Fruit fly (Drosophila melanogaster) whole organism, embryonic: ENCODE results near the gene Tsp5D.

Experiments used
- Antp ChIP-seq: fragments of 200-800 bp; sonication (Bioruptor generic); optimal IDR thresholded peaks from 3 replicates; lab custom pipeline; 2016; ENCODE audit warnings: missing biosample characterization, missing genetic modification characterization
- CG10209 ChIP-seq: fragments of 200-800 bp; sonication (Bioruptor generic); optimal IDR thresholded peaks from 3 replicates; lab custom pipeline; 2017; ENCODE audit warnings: missing biosample characterization, mild to moderate bottlenecking, missing genetic modification characterization, missing genetic modification reagents
- CG10366 ChIP-seq: fragments of 200-800 bp; sonication (Bioruptor generic); IDR thresholded peaks from 2 replicates; pipeline ENCODE4 v1.3.6; 2022; ENCODE audit warnings: missing biosample characterization, missing genetic modification characterization
- CG10654 ChIP-seq: fragments of 200-800 bp; sonication (Bioruptor generic); optimal IDR thresholded peaks from 2 replicates; lab custom pipeline; 2016; ENCODE audit warnings: missing biosample characterization, missing genetic modification characterization
- CG11093 ChIP-seq: fragments of 200-800 bp; sonication (Bioruptor generic); IDR thresholded peaks from 3 replicates; pipeline ENCODE4 v1.3.6; 2022; ENCODE audit warnings: missing biosample characterization, missing genetic modification characterization
- CG13624 ChIP-seq: fragments of 200-800 bp; sonication (Bioruptor generic); optimal IDR thresholded peaks from 2 replicates; lab custom pipeline; 2016; ENCODE audit warnings: missing biosample characterization, missing genetic modification characterization
- CG17359 ChIP-seq: fragments of 200-800 bp; sonication (Bioruptor generic); optimal IDR thresholded peaks from 3 replicates; lab custom pipeline; 2018; ENCODE audit warnings: missing biosample characterization, mild to moderate bottlenecking, missing genetic modification characterization, moderate library complexity
- CG1792 ChIP-seq: fragments of 200-800 bp; sonication (Bioruptor generic); optimal IDR thresholded peaks from 2 replicates; lab custom pipeline; 2016; ENCODE audit warnings: missing biosample characterization, missing genetic modification characterization
- CG18262 ChIP-seq: fragments of 200-800 bp; optimal IDR thresholded peaks from 3 replicates; lab custom pipeline; 2019; ENCODE audit warnings: missing biosample characterization, mild to moderate bottlenecking, missing genetic modification characterization, moderate library complexity
- CG2889 ChIP-seq: fragments of 200-800 bp; sonication (Bioruptor generic); IDR thresholded peaks from 3 replicates; pipeline ENCODE4 v1.3.6; 2022; ENCODE audit warnings: missing biosample characterization, missing genetic modification characterization
- CG31441 ChIP-seq: fragments of 200-800 bp; sonication (Bioruptor generic); IDR thresholded peaks from 2 replicates; pipeline ENCODE4 v1.3.6; 2022; ENCODE audit warnings: missing biosample characterization, missing genetic modification characterization
- CG33557 ChIP-seq: fragments of 200-800 bp; sonication (Bioruptor generic); optimal IDR thresholded peaks from 2 replicates; lab custom pipeline; 2019; ENCODE audit warnings: missing biosample characterization, mild to moderate bottlenecking, missing genetic modification characterization, moderate library complexity
- CG3838 ChIP-seq: fragments of 200-800 bp; sonication (Bioruptor generic); optimal IDR thresholded peaks from 3 replicates; lab custom pipeline; 2016; ENCODE audit warnings: missing biosample characterization, missing genetic modification characterization
- CG3995 ChIP-seq: fragments of 200-800 bp; sonication (Bioruptor generic); optimal IDR thresholded peaks from 3 replicates; lab custom pipeline; 2016; ENCODE audit warnings: missing biosample characterization, missing genetic modification characterization
- CG4617 ChIP-seq: fragments of 200-800 bp; sonication (Bioruptor generic); optimal IDR thresholded peaks from 3 replicates; lab custom pipeline; 2016; ENCODE audit warnings: missing biosample characterization, missing genetic modification characterization, borderline replicate concordance
- CG4707 ChIP-seq: fragments of 200-800 bp; sonication (Bioruptor generic); optimal IDR thresholded peaks from 2 replicates; lab custom pipeline; 2018; ENCODE audit warnings: missing biosample characterization, mild to moderate bottlenecking, missing genetic modification characterization, moderate library complexity
- CG6813 ChIP-seq: fragments of 200-800 bp; sonication (Bioruptor generic); optimal IDR thresholded peaks from 2 replicates; lab custom pipeline; 2017; ENCODE audit warnings: missing biosample characterization, missing genetic modification characterization, mild to moderate bottlenecking, moderate library complexity, missing genetic modification reagents
- CG7271 ChIP-seq: fragments of 200-800 bp; sonication (Bioruptor generic); optimal IDR thresholded peaks from 2 replicates; lab custom pipeline; 2018; ENCODE audit warnings: missing biosample characterization, mild to moderate bottlenecking, missing genetic modification characterization, moderate library complexity
- CG7786 ChIP-seq: fragments of 200-800 bp; sonication (Bioruptor generic); optimal IDR thresholded peaks from 2 replicates; lab custom pipeline; 2016; ENCODE audit warnings: missing biosample characterization, missing genetic modification characterization
- CG8290 ChIP-seq, 3 experiments: fragments of 200-800 bp; sonication (Bioruptor generic); optimal IDR thresholded peaks; 2 replicates each; lab custom pipeline; 2016 to 2019; ENCODE audit warnings: missing biosample characterization in 3 of 3, missing genetic modification characterization in 3 of 3, mild to moderate bottlenecking in 2 of 3, moderate library complexity in 1 of 3
- CTCF ChIP-seq: fragments of 200-800 bp; sonication (Bioruptor generic); optimal IDR thresholded peaks from 2 replicates; lab custom pipeline; 2017; ENCODE audit warnings: missing biosample characterization, mild to moderate bottlenecking, missing genetic modification characterization, moderate library complexity
- CrebB ChIP-seq: fragments of 200-800 bp; sonication (Bioruptor generic); optimal IDR thresholded peaks from 3 replicates; lab custom pipeline; 2018; ENCODE audit warnings: missing biosample characterization, mild to moderate bottlenecking, missing genetic modification characterization
- D ChIP-seq, 2 experiments: fragments of 200-800 bp in 1 of 2; fragments of >200 bp in 1 of 2; sonication (Bioruptor generic) in 1 of 2; optimal IDR thresholded peaks; 2 replicates in 1 of 2; 3 replicates in 1 of 2; lab custom pipeline; 2017; ENCODE audit warnings: mild to moderate bottlenecking in 1 of 2, missing biosample characterization in 1 of 2, missing genetic modification characterization in 1 of 2, missing genetic modification reagents in 1 of 2
- D19A ChIP-seq: fragments of 200-800 bp; optimal IDR thresholded peaks from 3 replicates; lab custom pipeline; 2019; ENCODE audit warnings: missing biosample characterization, mild to moderate bottlenecking, missing genetic modification characterization, moderate library complexity
- Dp ChIP-seq: fragments of 200-800 bp; sonication (Bioruptor generic); optimal IDR thresholded peaks from 2 replicates; lab custom pipeline; 2018; ENCODE audit warnings: missing biosample characterization, mild to moderate bottlenecking, missing genetic modification characterization, moderate library complexity
- Ets65A ChIP-seq: fragments of 200-800 bp; sonication (Bioruptor generic); peaks from one replicate; lab custom pipeline; 2016; ENCODE audit warnings: missing biosample characterization, missing genetic modification characterization
- GATAe ChIP-seq: fragments of 200-800 bp; sonication (Bioruptor generic); conservative IDR thresholded peaks from 2 replicates; pipeline ENCODE4 v1.3.6; 2022; ENCODE audit warnings: missing biosample characterization, missing genetic modification characterization
- Max ChIP-seq: fragments of 200-800 bp; sonication (Bioruptor generic); optimal IDR thresholded peaks from 2 replicates; lab custom pipeline; 2016; ENCODE audit warnings: missing biosample characterization, mild to moderate bottlenecking, missing genetic modification characterization
- NC2β ChIP-seq: fragments of 200-800 bp; sonication (Bioruptor generic); optimal IDR thresholded peaks from 2 replicates; lab custom pipeline; 2016; ENCODE audit warnings: missing biosample characterization, missing genetic modification characterization
- Sin3A ChIP-seq: fragments of >200 bp; optimal IDR thresholded peaks from 2 replicates; lab custom pipeline; 2018
- Usf ChIP-seq: fragments of 200-800 bp; sonication (Bioruptor generic); optimal IDR thresholded peaks from 2 replicates; lab custom pipeline; 2017; ENCODE audit warnings: missing genotype, missing biosample characterization, missing genetic modification characterization
- bowl ChIP-seq: fragments of 200-800 bp; sonication (Bioruptor generic); IDR thresholded peaks from 2 replicates; pipeline ENCODE4 v1.3.6; 2022; ENCODE audit warnings: missing biosample characterization, missing genetic modification characterization
- ewg ChIP-seq: fragments of 200-800 bp; sonication (Bioruptor generic); optimal IDR thresholded peaks from 3 replicates; lab custom pipeline; 2017; ENCODE audit warnings: mild to moderate bottlenecking, missing biosample characterization, missing genetic modification reagents, missing genetic modification characterization
- eyg ChIP-seq: fragments of 200-800 bp; sonication (Bioruptor generic); optimal IDR thresholded peaks from 3 replicates; lab custom pipeline; 2016; ENCODE audit warnings: missing biosample characterization, missing genetic modification characterization
- gem ChIP-seq: fragments of 200-800 bp; sonication (Bioruptor generic); optimal IDR thresholded peaks from 2 replicates; lab custom pipeline; 2019; ENCODE audit warnings: missing biosample characterization, mild to moderate bottlenecking, missing genetic modification characterization, moderate library complexity
- grn ChIP-seq: fragments of 200-800 bp; sonication (Bioruptor generic); optimal IDR thresholded peaks from 3 replicates; lab custom pipeline; 2017; ENCODE audit warnings: missing biosample characterization, missing genetic modification characterization
- gro ChIP-seq: fragments of 200-800 bp; sonication (Bioruptor generic); optimal IDR thresholded peaks from 2 replicates; lab custom pipeline; 2016; ENCODE audit warnings: missing biosample characterization, missing genetic modification characterization
- hbn ChIP-seq: fragments of 200-800 bp; sonication (Bioruptor generic); IDR thresholded peaks from 2 replicates; pipeline ENCODE4 v1.3.6; 2022; ENCODE audit warnings: missing biosample characterization, missing genetic modification characterization; ENCODE audit not compliant: partially characterized antibody
- hkb ChIP-seq, 2 experiments: fragments of 200-800 bp in 1 of 2; fragments of >200 bp in 1 of 2; sonication (Bioruptor generic) in 1 of 2; IDR thresholded peaks in 1 of 2; optimal IDR thresholded peaks in 1 of 2; 2 replicates each; pipeline versions ENCODE4 v1.3.6 to Lab custom; 2017 to 2022; ENCODE audit warnings: missing biosample characterization in 1 of 2, missing genetic modification characterization in 1 of 2
- hth ChIP-seq: fragments of >200 bp; optimal IDR thresholded peaks from 2 replicates; lab custom pipeline; 2017; ENCODE audit warnings: inconsistent platforms
- insv ChIP-seq, 2 experiments: fragments of 200-800 bp; sonication (Bioruptor generic); optimal IDR thresholded peaks; 3 replicates each; lab custom pipeline; 2016 to 2018; ENCODE audit warnings: missing biosample characterization in 2 of 2, missing genetic modification characterization in 2 of 2
- inv ChIP-seq: fragments of 200-800 bp; sonication (Bioruptor generic); IDR thresholded peaks from 2 replicates; pipeline ENCODE4 v1.3.6; 2022; ENCODE audit warnings: missing biosample characterization, missing genetic modification characterization; ENCODE audit not compliant: partially characterized antibody
- jumu ChIP-seq: fragments of 200-800 bp; sonication (Bioruptor generic); optimal IDR thresholded peaks from 3 replicates; lab custom pipeline; 2016; ENCODE audit warnings: missing biosample characterization, missing genetic modification characterization
- kay ChIP-seq: fragments of 200-800 bp; sonication (Bioruptor generic); optimal IDR thresholded peaks from 2 replicates; lab custom pipeline; 2016; ENCODE audit warnings: missing biosample characterization, missing genetic modification characterization
- oc ChIP-seq: fragments of 200-800 bp; sonication (Bioruptor generic); optimal IDR thresholded peaks from 2 replicates; lab custom pipeline; 2018; ENCODE audit warnings: missing biosample characterization, mild to moderate bottlenecking, missing genetic modification characterization, moderate library complexity
- odd ChIP-seq: fragments of 200-800 bp; sonication (Bioruptor generic); optimal IDR thresholded peaks from 2 replicates; lab custom pipeline; 2017; ENCODE audit warnings: missing biosample characterization, mild to moderate bottlenecking, missing genetic modification characterization
- pb ChIP-seq: fragments of 200-800 bp; sonication (Bioruptor generic); optimal IDR thresholded peaks from 3 replicates; lab custom pipeline; 2016; ENCODE audit warnings: missing biosample characterization, missing genetic modification characterization
- run ChIP-seq: fragments of 200-800 bp; sonication (Bioruptor generic); optimal IDR thresholded peaks from 3 replicates; lab custom pipeline; 2018; ENCODE audit warnings: missing biosample characterization, mild to moderate bottlenecking, missing genetic modification characterization
- tgo ChIP-seq: fragments of 200-800 bp; sonication (Bioruptor generic); IDR thresholded peaks from 3 replicates; pipeline ENCODE4 v1.3.6; 2022; ENCODE audit warnings: missing biosample characterization, missing genetic modification characterization
- toy ChIP-seq: fragments of 200-800 bp; sonication (Bioruptor generic); IDR thresholded peaks from 2 replicates; pipeline ENCODE4 v1.3.6; 2022; ENCODE audit warnings: missing biosample characterization, missing genetic modification characterization
- usp ChIP-seq: fragments of >200 bp; optimal IDR thresholded peaks from 2 replicates; lab custom pipeline; 2017; ENCODE audit warnings: missing biosample characterization, missing genetic modification characterization

Gene Tsp5D

dm6 chrX:6097578-6097977 lies 22.9 kb upstream of the Tsp5D start (continued):
- TF ChIP-seq eyg (GFP tag; lab: Kevin White, UChicago), result peak; percentile 54
- TF ChIP-seq usp (GFP tag; lab: Kevin White, UChicago), result no peak
- TF ChIP-seq CG4617 (GFP tag; lab: Kevin White, UChicago), result no peak
- peak; percentile 85 for TF ChIP-seq GATAe (GFP tag; lab: Robert Waterston, UW)
- no peak for TF ChIP-seq Sin3A
- TF ChIP-seq inv (GFP tag; lab: Robert Waterston, UW), result no peak
- TF ChIP-seq odd (GFP tag; lab: Kevin White, UChicago), result peak; percentile 49
- TF ChIP-seq CG10654, result peak; percentile 76
- peak; percentile 44; the same call in 1 of the 2 replicates for TF ChIP-seq toy (GFP tag; lab: Robert Waterston, UW)
- TF ChIP-seq CG10366 (GFP tag; lab: Robert Waterston, UW), result peak; percentile 91
- TF ChIP-seq CTCF, result no peak
- no peak for TF ChIP-seq CG3838 (GFP tag; lab: Kevin White, UChicago)
- TF ChIP-seq jumu (GFP tag; lab: Kevin White, UChicago), result peak; percentile 87
- TF ChIP-seq hbn, result no peak
- TF ChIP-seq CG10209 (GFP tag; lab: Kevin White, UChicago), result peak; percentile 74
- TF ChIP-seq gro (GFP tag; lab: Kevin White, UChicago), result peak; percentile 73
- TF ChIP-seq bowl (GFP tag; lab: Robert Waterston, UW), result peak; percentile 73
- TF ChIP-seq D (optimal IDR thresholded peaks at IDR 0.05; lab: Kevin White, UChicago), result no peak
- peak; percentile 72 for TF ChIP-seq D (GFP tag; optimal IDR thresholded peaks at IDR 0.05; lab: Kevin White, UChicago)
- TF ChIP-seq hth (lab: Kevin White, UChicago), result no peak
- TF ChIP-seq insv (GFP tag; optimal IDR thresholded peaks at IDR 0.05; lab: Kevin White, UChicago), result no peak
- TF ChIP-seq CG7271 (tag; lab: Kevin White, UChicago), result no peak
- peak; percentile 72 for TF ChIP-seq ewg
- TF ChIP-seq CG1792 (GFP tag; lab: Kevin White, UChicago), result peak; percentile 61
- peak; percentile 98 for TF ChIP-seq Ets65A (GFP tag; lab: Kevin White, UChicago)
- peak; percentile 89 for TF ChIP-seq Antp
- TF ChIP-seq CG31441 (GFP tag; lab: Robert Waterston, UW), result peak; percentile 81
- TF ChIP-seq oc (tag; lab: Kevin White, UChicago), result peak; percentile 75
- no peak for TF ChIP-seq CG8290 (GFP tag; optimal IDR thresholded peaks at IDR 0.05; lab: Kevin White, UChicago)
- peak in 1 of 2 experiments; percentile 75 for TF ChIP-seq CG8290 (tag; optimal IDR thresholded peaks at IDR 0.05; lab: Kevin White, UChicago)
- TF ChIP-seq Usf (GFP tag; lab: Kevin White, UChicago), result peak; percentile 33
- peak; percentile 87 for TF ChIP-seq CG2889 (GFP tag; lab: Robert Waterston, UW)
- TF ChIP-seq Dp (GFP tag; lab: Kevin White, UChicago), result no peak
- peak; percentile 20 for TF ChIP-seq run (tag; lab: Kevin White, UChicago)
- TF ChIP-seq CG3995 (GFP tag; lab: Kevin White, UChicago), result no peak
- TF ChIP-seq CG33557 (GFP tag; lab: Kevin White, UChicago), result no peak
- peak; percentile 63 for TF ChIP-seq NC2β (GFP tag; lab: Kevin White, UChicago)
- peak; percentile 82 for TF ChIP-seq pb (GFP tag; lab: Kevin White, UChicago)
- peak; percentile 79; the same call in 2 of the 3 replicates for TF ChIP-seq CG11093 (GFP tag; lab: Robert Waterston, UW)
- peak; percentile 85 for TF ChIP-seq gem
- peak; percentile 73 for TF ChIP-seq CG13624
- TF ChIP-seq kay (GFP tag; lab: Kevin White, UChicago), result peak; percentile 46
- TF ChIP-seq hkb (optimal IDR thresholded peaks at IDR 0.05; lab: Kevin White, UChicago), result no peak
- peak; percentile 92 for TF ChIP-seq hkb (GFP tag; IDR thresholded peaks at IDR 0.05; lab: Robert Waterston, UW)
- peak; percentile 85 for TF ChIP-seq CG17359 (tag; lab: Kevin White, UChicago)
- TF ChIP-seq CG6813 (GFP tag; lab: Kevin White, UChicago), result peak; percentile 79
- peak; percentile 44 for TF ChIP-seq CrebB (tag; lab: Kevin White, UChicago)
- TF ChIP-seq CG18262 (tag; lab: Kevin White, UChicago), result peak; percentile 75
- TF ChIP-seq D19A (tag; lab: Kevin White, UChicago), result peak; percentile 69
- peak; percentile 70 for TF ChIP-seq Max (GFP tag; lab: Kevin White, UChicago)
- peak; percentile 15 for TF ChIP-seq CG4707
- TF ChIP-seq grn (GFP tag; lab: Kevin White, UChicago), result peak; percentile 54
- peak; percentile 91 for TF ChIP-seq tgo
- peak; percentile 79 for TF ChIP-seq CG7786 (GFP tag; lab: Kevin White, UChicago)
